Worm (Caenorhabditis elegans): ENCODE measurements around the gene F44E5.4.

- TF ChIP-seq C08G9.2 (tag; optimal IDR thresholded peaks at IDR 0.05) = no peak
- no peak for TF ChIP-seq Y22D7AL.16 (tag; optimal IDR thresholded peaks at IDR 0.05)
- TF ChIP-seq odd-2 (tag; optimal IDR thresholded peaks at IDR 0.05) = no peak
- TF ChIP-seq fkh-10 (GFP tag; optimal IDR thresholded peaks at IDR 0.05) = no peak
- no peak for TF ChIP-seq ama-1 (optimal IDR thresholded peaks at IDR 0.05)
- TF ChIP-seq tbx-2 (tag; optimal IDR thresholded peaks at IDR 0.05) = no peak
- no peak for TF ChIP-seq pat-9 (tag; optimal IDR thresholded peaks at IDR 0.05)
- TF ChIP-seq lin-11 (tag; optimal IDR thresholded peaks at IDR 0.05) = no peak
- no peak for TF ChIP-seq pag-3 (tag; optimal IDR thresholded peaks at IDR 0.05; ENCODE audit: borderline replicate concordance)
- TF ChIP-seq ceh-24 (tag; optimal IDR thresholded peaks at IDR 0.05) = no peak
- TF ChIP-seq pha-4 (tag; optimal IDR thresholded peaks at IDR 0.05) = no peak
- no peak for TF ChIP-seq C38D4.7 (GFP tag; optimal IDR thresholded peaks at IDR 0.05)
- TF ChIP-seq dve-1 (tag; optimal IDR thresholded peaks at IDR 0.05) = no peak
These were observed 16.8 kb downstream of the F44E5.4 start for ce11 chrII:11742320-11742719.
